Worm (Caenorhabditis elegans): Measurements from ENCODE around the gene F28C6.8.

DNA sequence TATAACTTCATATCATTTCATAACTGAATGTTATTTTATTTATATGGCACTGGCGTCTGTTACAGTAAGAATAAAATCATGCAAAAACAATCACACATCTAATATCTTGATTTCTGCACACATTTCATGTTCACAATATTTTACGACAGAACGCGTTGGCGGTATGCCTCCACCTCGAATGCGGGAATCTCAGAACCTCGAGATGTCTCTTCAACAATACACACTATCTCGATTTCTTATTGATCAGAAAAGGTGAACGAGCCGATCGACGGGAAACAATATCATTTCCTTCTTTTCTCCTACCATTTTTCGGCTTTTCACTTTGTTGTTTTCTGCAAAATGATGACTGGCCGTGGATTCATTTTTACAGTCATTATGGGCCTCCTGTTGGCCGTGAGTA lies 1.0 kb downstream of the F28C6.8 start, which contains the start of gene F28C6.10:
- TF ChIP-seq flt-1 (GFP tag; IDR thresholded peaks at IDR 0.05), result no peak
- no peak for TF ChIP-seq med-1 (GFP tag; optimal IDR thresholded peaks at IDR 0.05; ENCODE audit: insufficient read depth)
- TF ChIP-seq tab-1 (GFP tag; IDR thresholded peaks at IDR 0.05), result no peak
- TF ChIP-seq ztf-29 (GFP tag; IDR thresholded peaks at IDR 0.05), result no peak
- TF ChIP-seq klf-2 (GFP tag; conservative IDR thresholded peaks at IDR 0.05), result no peak
- TF ChIP-seq ztf-23 (GFP tag; IDR thresholded peaks at IDR 0.05), result no peak
- TF ChIP-seq cog-1 (tag; optimal IDR thresholded peaks at IDR 0.05), result no peak
- no peak for TF ChIP-seq T22C8.4 (GFP tag; IDR thresholded peaks at IDR 0.05)
- no peak for TF ChIP-seq ref-1 (GFP tag; conservative IDR thresholded peaks at IDR 0.05)
